Worm (Caenorhabditis elegans): ENCODE results near the gene cpg-19.

cpg-19 gene

ce11 chrX:16621467-16621866 lies at the start of gene cpg-19:
TSS of gene cpg-19 (plus strand) at chrX:16621807.
- peak; percentile 78 for TF ChIP-seq zfh-2 (GFP tag; conservative IDR thresholded peaks at IDR 0.05)
- TF ChIP-seq F39B2.1 (GFP tag; IDR thresholded peaks at IDR 0.05) = no peak

- no peak for TF ChIP-seq lsy-27 (tag; optimal IDR thresholded peaks at IDR 0.05; ENCODE audit: borderline replicate concordance, insufficient read depth)
- no peak for TF ChIP-seq Y67H2A.10 (GFP tag; conservative IDR thresholded peaks at IDR 0.05)
- TF ChIP-seq snpc-1.1 (tag; optimal IDR thresholded peaks at IDR 0.05; ENCODE audit: insufficient read depth) = no peak
- TF ChIP-seq snpc-4 (GFP tag; optimal IDR thresholded peaks at IDR 0.05) = no peak
- peak in 2 of 4 experiments; percentile 1 to 72 for TF ChIP-seq snpc-4 (tag; optimal IDR thresholded peaks at IDR 0.05)
- TF ChIP-seq unc-62 (GFP tag; optimal IDR thresholded peaks at IDR 0.05) = no peak
Measured at ce11 chrX:16571877-16572276, 49.7 kb upstream of the cpg-19 start.

- TF ChIP-seq athp-1 (tag; optimal IDR thresholded peaks at IDR 0.05) = no peak
- no peak for TF ChIP-seq F33H1.4 (GFP tag; IDR thresholded peaks at IDR 0.05)
- TF ChIP-seq Y53G8AR.9 (GFP tag; conservative IDR thresholded peaks at IDR 0.05) = no peak
- no peak for TF ChIP-seq tbx-9 (tag; optimal IDR thresholded peaks at IDR 0.05; ENCODE audit: borderline replicate concordance)
- TF ChIP-seq T07F8.4 (tag; optimal IDR thresholded peaks at IDR 0.05) = no peak
Measured at ce11 chrX:16574303-16574702, 47.3 kb upstream of the cpg-19 start.

- no peak for TF ChIP-seq ceh-100 (GFP tag; IDR thresholded peaks at IDR 0.05)
- no peak for TF ChIP-seq somi-1 (GFP tag; optimal IDR thresholded peaks at IDR 0.05)
- no peak for TF ChIP-seq madf-10 (tag; optimal IDR thresholded peaks at IDR 0.05)
- TF ChIP-seq rpc-1 (optimal IDR thresholded peaks at IDR 0.05) = no peak
- TF ChIP-seq rpc-1 (tag; optimal IDR thresholded peaks at IDR 0.05) = no peak
- TF ChIP-seq nfya-2 (GFP tag; IDR thresholded peaks at IDR 0.05) = no peak
- no peak for TF ChIP-seq mcd-1 (GFP tag; IDR thresholded peaks at IDR 0.05)
- TF ChIP-seq snpc-4 (GFP tag; optimal IDR thresholded peaks at IDR 0.05) = peak; percentile 74
- TF ChIP-seq snpc-4 (tag; optimal IDR thresholded peaks at IDR 0.05) = peak in 3 of 4 experiments; percentile 48 to 89 (median 83)
- peak; percentile 32; the same call in 1 of the 2 replicates for TF ChIP-seq hmg-1.2 (GFP tag; IDR thresholded peaks at IDR 0.05)
- peak; percentile 77 for TF ChIP-seq snpc-1.1 (tag; optimal IDR thresholded peaks at IDR 0.05; ENCODE audit: insufficient read depth)
Measured at ce11 chrX:16575262-16575661, 46.3 kb upstream of the cpg-19 start.

- no peak for TF ChIP-seq F33H1.4 (GFP tag; IDR thresholded peaks at IDR 0.05)
- TF ChIP-seq ztf-28 (GFP tag; IDR thresholded peaks at IDR 0.05) = no peak
- peak; percentile 65 for TF ChIP-seq zfh-2 (GFP tag; conservative IDR thresholded peaks at IDR 0.05)
- TF ChIP-seq mxl-1 (tag; optimal IDR thresholded peaks at IDR 0.05) = no peak
- no peak for TF ChIP-seq attf-5 (GFP tag; optimal IDR thresholded peaks at IDR 0.05)
- no peak for TF ChIP-seq sptf-2 (GFP tag; optimal IDR thresholded peaks at IDR 0.05)
- no peak for TF ChIP-seq rpc-1 (optimal IDR thresholded peaks at IDR 0.05)
- TF ChIP-seq rpc-1 (tag; optimal IDR thresholded peaks at IDR 0.05) = no peak
Measured at ce11 chrX:16579303-16579795, 42.3 kb upstream of the cpg-19 start, which contains the start of gene ser-1. TSS of gene ser-1 (plus strand) at chrX:16579745.

- TF ChIP-seq ekl-4 (GFP tag; IDR thresholded peaks at IDR 0.05) (no peak), ceh-100 (GFP tag; IDR thresholded peaks at IDR 0.05) (no peak), ceh-79 (tag; optimal IDR thresholded peaks at IDR 0.05) (no peak), F23B12.7 (tag; optimal IDR thresholded peaks at IDR 0.05; ENCODE audit: insufficient read depth) (no peak), ceh-40 (GFP tag; IDR thresholded peaks at IDR 0.05) (no peak), pbrm-1 (GFP tag; IDR thresholded peaks at IDR 0.05) (no peak), ztf-28 (GFP tag; IDR thresholded peaks at IDR 0.05) (no peak), mel-28 (tag; optimal IDR thresholded peaks at IDR 0.05; ENCODE audit: borderline replicate concordance) (no peak), ztf-3 (GFP tag; optimal IDR thresholded peaks at IDR 0.05) (no peak), sdz-38 (tag; optimal IDR thresholded peaks at IDR 0.05) (no peak), nhr-80 (tag; optimal IDR thresholded peaks at IDR 0.05) (no peak), F33H1.4 (GFP tag; IDR thresholded peaks at IDR 0.05) (no peak)
Measured at ce11 chrX:16588102-16588501, 33.5 kb upstream of the cpg-19 start.
